Worm (Caenorhabditis elegans): ENCODE results near the gene ZK617.26.
A peak's percentile ranks its signal among the peaks of the same experiment; 100 is the strongest.

The ZK617.26 gene

ce11 chrIV:12047552-12048347 lies 37.0 kb upstream of the ZK617.26 start, which contains the start of gene T12G3.4:
Gene T12G3.4 (plus strand): TSS chrIV:12048256.
- peak; percentile 90 for TF ChIP-seq pha-4 (tag; optimal IDR thresholded peaks at IDR 0.05)
- TF ChIP-seq lin-39 (tag; optimal IDR thresholded peaks at IDR 0.05) = no peak

ce11 chrIV:12046524-12047203 lies 35.9 kb upstream of the ZK617.26 start, which contains the start of gene T12G3.2:
Gene T12G3.2 (minus strand): TSS chrIV:12046967.
- TF ChIP-seq egl-5 (tag; optimal IDR thresholded peaks at IDR 0.05) (no peak), nhr-25 (tag; optimal IDR thresholded peaks at IDR 0.05) (peak; percentile 1), ZK546.5 (tag; optimal IDR thresholded peaks at IDR 0.05) (no peak), fkh-2 (tag; optimal IDR thresholded peaks at IDR 0.05) (no peak), lin-15B (tag; optimal IDR thresholded peaks at IDR 0.05) (no peak), hmg-11 (tag; optimal IDR thresholded peaks at IDR 0.05) (no peak), nfya-1 (tag; optimal IDR thresholded peaks at IDR 0.05; ENCODE audit: insufficient read depth) (no peak), elt-3 (tag; optimal IDR thresholded peaks at IDR 0.05) (peak in 1 of 3 experiments; percentile 59), nhr-237 (tag; optimal IDR thresholded peaks at IDR 0.05) (no peak), ztf-11 (tag; optimal IDR thresholded peaks at IDR 0.05) (no peak), aly-2 (tag; optimal IDR thresholded peaks at IDR 0.05) (no peak), elt-2 (tag; optimal IDR thresholded peaks at IDR 0.05) (peak; percentile 82), pqm-1 (tag; optimal IDR thresholded peaks at IDR 0.05) (peak; percentile 52), ceh-82 (tag; optimal IDR thresholded peaks at IDR 0.05) (no peak), lin-39 (tag; optimal IDR thresholded peaks at IDR 0.05) (no peak), nhr-23 (tag; optimal IDR thresholded peaks at IDR 0.05) (peak; percentile 13), unc-39 (tag; optimal IDR thresholded peaks at IDR 0.05) (no peak), mml-1 (tag; optimal IDR thresholded peaks at IDR 0.05) (no peak), ceh-9 (tag; optimal IDR thresholded peaks at IDR 0.05) (no peak), mdl-1 (tag; optimal IDR thresholded peaks at IDR 0.05) (no peak), nhr-11 (tag; optimal IDR thresholded peaks at IDR 0.05) (no peak), egl-27 (tag; optimal IDR thresholded peaks at IDR 0.05) (no peak), sea-2 (GFP tag; optimal IDR thresholded peaks at IDR 0.05) (no peak), ama-1 (optimal IDR thresholded peaks at IDR 0.05) (no peak), skn-1 (tag; optimal IDR thresholded peaks at IDR 0.05) (no peak), ztf-4 (tag; optimal IDR thresholded peaks at IDR 0.05) (no peak), tbx-2 (tag; optimal IDR thresholded peaks at IDR 0.05) (no peak), ceh-28 (tag; optimal IDR thresholded peaks at IDR 0.05) (peak; percentile 7), fos-1 (tag; optimal IDR thresholded peaks at IDR 0.05) (no peak), nhr-43 (tag; optimal IDR thresholded peaks at IDR 0.05; ENCODE audit: poor library complexity, severe bottlenecking) (peak; percentile 16), zag-1 (tag; optimal IDR thresholded peaks at IDR 0.05) (no peak), pha-4 (tag; optimal IDR thresholded peaks at IDR 0.05) (peak; percentile 28), eor-1 (tag; optimal IDR thresholded peaks at IDR 0.05) (no peak), snpc-4 (tag; optimal IDR thresholded peaks at IDR 0.05) (no peak), nhr-12 (tag; optimal IDR thresholded peaks at IDR 0.05) (no peak), nhr-67 (tag; optimal IDR thresholded peaks at IDR 0.05) (no peak), jun-1 (tag; optimal IDR thresholded peaks at IDR 0.05) (peak; percentile 10), unc-62 (GFP tag; optimal IDR thresholded peaks at IDR 0.05) (no peak), R02D3.7 (tag; optimal IDR thresholded peaks at IDR 0.05) (no peak), nhr-76 (tag; optimal IDR thresholded peaks at IDR 0.05) (no peak), daf-12 (tag; optimal IDR thresholded peaks at IDR 0.05) (no peak), nhr-28 (tag; optimal IDR thresholded peaks at IDR 0.05) (no peak), ceh-16 (tag; optimal IDR thresholded peaks at IDR 0.05) (no peak), elt-1 (tag; optimal IDR thresholded peaks at IDR 0.05) (no peak), fkh-10 (GFP tag; optimal IDR thresholded peaks at IDR 0.05) (no peak), nhr-77 (tag; optimal IDR thresholded peaks at IDR 0.05) (no peak), lsy-12 (tag; optimal IDR thresholded peaks at IDR 0.05) (peak; percentile 1)

All from whole organism, L3 larva.